Worm (Caenorhabditis elegans) whole organism, L4 larva: ENCODE data around the gene C52E2.2.

Source experiments
- F49E8.2 ChIP-seq: sonication (generic microtip); optimal IDR thresholded peaks from 2 replicates; lab custom pipeline; 2016; ENCODE audit warnings: missing compliant biosample characterization, mild to moderate bottlenecking, missing genetic modification characterization, borderline replicate concordance
- Y105C5A.15 ChIP-seq: fragments of 200-800 bp; sonication (Bioruptor generic); IDR thresholded peaks from 2 replicates; pipeline ENCODE4 v1.3.6; 2022; ENCODE audit warnings: missing genetic modification characterization, missing compliant biosample characterization
- Y48G9A.11 ChIP-seq: fragments of 200-800 bp; sonication (Bioruptor generic); IDR thresholded peaks from 2 replicates; pipeline ENCODE4 v1.3.6; 2022; ENCODE audit warnings: missing genetic modification reagents, missing genetic modification characterization, missing compliant biosample characterization
- Y5F2A.4 ChIP-seq: fragments of 200-800 bp; sonication (Bioruptor generic); optimal IDR thresholded peaks from 2 replicates; lab custom pipeline; 2018; ENCODE audit warnings: mild to moderate bottlenecking, missing genetic modification characterization, missing compliant biosample characterization
- attf-4 ChIP-seq: sonication (generic microtip); optimal IDR thresholded peaks from 3 replicates; lab custom pipeline; 2017; ENCODE audit warnings: missing biosample characterization, missing genetic modification characterization
- ceh-44 ChIP-seq: fragments of 200-800 bp; sonication (Bioruptor generic); IDR thresholded peaks from 2 replicates; pipeline ENCODE4 v1.3.6; 2022; ENCODE audit warnings: missing genetic modification reagents, missing genetic modification characterization, missing compliant biosample characterization
- daf-12 ChIP-seq: fragments of 150-350 bp; optimal IDR thresholded peaks from 2 replicates; lab custom pipeline; 2014; ENCODE audit warnings: missing biosample characterization, missing genetic modification reagents, missing genetic modification characterization
- daf-16 ChIP-seq, 3 experiments: sonication (generic microtip); optimal IDR thresholded peaks; 2 replicates each; lab custom pipeline; 2016 to 2017; ENCODE audit warnings: missing genetic modification characterization in 3 of 3, missing genetic modification reagents in 3 of 3, mild to moderate bottlenecking in 2 of 3, missing compliant biosample characterization in 2 of 3, missing biosample characterization in 1 of 3, moderate library complexity in 1 of 3
- hif-1 ChIP-seq, 2 experiments: sonication (generic microtip); optimal IDR thresholded peaks; 2 replicates each; lab custom pipeline; 2016 to 2017; ENCODE audit warnings: missing compliant biosample characterization in 2 of 2, missing genetic modification characterization in 2 of 2, missing genetic modification reagents in 2 of 2, missing genotype in 2 of 2, mild to moderate bottlenecking in 1 of 2
- lin-15B ChIP-seq: fragments of 150-350 bp; sonication (generic microtip); optimal IDR thresholded peaks from 3 replicates; lab custom pipeline; 2014; ENCODE audit warnings: missing biosample characterization, missing genetic modification characterization
- lin-38 ChIP-seq: fragments of 200-800 bp; sonication (Bioruptor generic); IDR thresholded peaks from 2 replicates; pipeline ENCODE4 v1.3.6; 2022; ENCODE audit warnings: missing genetic modification reagents, missing genetic modification characterization, missing compliant biosample characterization
- lin-39 ChIP-seq: fragments of 150-350 bp; optimal IDR thresholded peaks from 2 replicates; lab custom pipeline; 2014; ENCODE audit warnings: missing biosample characterization, missing genetic modification reagents, missing genetic modification characterization
- lir-3 ChIP-seq: sonication (generic microtip); optimal IDR thresholded peaks from 2 replicates; lab custom pipeline; 2016; ENCODE audit warnings: mild to moderate bottlenecking, missing genetic modification characterization, missing compliant biosample characterization
- lsy-2 ChIP-seq, 2 experiments: fragments of 150-350 bp in 1 of 2; sonication (generic microtip) in 1 of 2; optimal IDR thresholded peaks; 2 replicates each; lab custom pipeline; 2014 to 2017; ENCODE audit warnings: missing biosample characterization in 2 of 2, missing genetic modification characterization in 2 of 2
- mxl-2 ChIP-seq: fragments of 200-800 bp; sonication (Bioruptor generic); conservative IDR thresholded peaks from 2 replicates; pipeline ENCODE4 v1.3.6; 2022; ENCODE audit warnings: missing genetic modification reagents, missing genetic modification characterization, missing compliant biosample characterization
- nhr-10 ChIP-seq: fragments of 150-350 bp; optimal IDR thresholded peaks from 2 replicates; lab custom pipeline; 2014; ENCODE audit warnings: missing biosample characterization, missing genetic modification characterization
- nhr-111 ChIP-seq: fragments of 200-800 bp; sonication (Bioruptor generic); optimal IDR thresholded peaks from 2 replicates; lab custom pipeline; 2018; ENCODE audit warnings: mild to moderate bottlenecking, missing genetic modification characterization, missing compliant biosample characterization
- nhr-48 ChIP-seq: sonication (generic microtip); optimal IDR thresholded peaks from 2 replicates; lab custom pipeline; 2016; ENCODE audit warnings: mild to moderate bottlenecking, missing genetic modification characterization, missing compliant biosample characterization
- pqm-1 ChIP-seq: sonication (generic microtip); optimal IDR thresholded peaks from 2 replicates; lab custom pipeline; 2017; ENCODE audit warnings: missing biosample characterization, missing genetic modification characterization
- snpc-1.2 ChIP-seq: fragments of 200-800 bp; sonication (Bioruptor generic); IDR thresholded peaks from 2 replicates; pipeline ENCODE4 v1.3.6; 2022; ENCODE audit warnings: missing genetic modification reagents, missing genetic modification characterization, missing compliant biosample characterization
- spr-1 ChIP-seq: sonication (generic microtip); optimal IDR thresholded peaks from 2 replicates; lab custom pipeline; 2016; ENCODE audit warnings: mild to moderate bottlenecking, missing genetic modification characterization, missing compliant biosample characterization
- unc-39 ChIP-seq: sonication (generic microtip); optimal IDR thresholded peaks from 2 replicates; lab custom pipeline; 2017; ENCODE audit warnings: missing biosample characterization, missing genetic modification characterization
- unc-62 ChIP-seq, 3 experiments: fragments of 150-350 bp in 1 of 3; sonication (generic microtip); optimal IDR thresholded peaks in 2 of 3; peaks in 1 of 3; 1 replicate in 1 of 3; 2 replicates in 2 of 3; lab custom pipeline; 2014 to 2017; ENCODE audit warnings: missing biosample characterization in 3 of 3, missing genetic modification characterization in 3 of 3, missing genetic modification reagents in 3 of 3, missing genotype in 1 of 3
- zip-11 ChIP-seq: fragments of 200-800 bp; sonication (Bioruptor generic); IDR thresholded peaks from 2 replicates; pipeline ENCODE4 v1.3.6; 2022; ENCODE audit warnings: missing genetic modification characterization, missing compliant biosample characterization
- zip-2 ChIP-seq: fragments of 150-350 bp; optimal IDR thresholded peaks from 2 replicates; lab custom pipeline; 2014; ENCODE audit warnings: missing biosample characterization, missing genetic modification characterization
- ztf-7 ChIP-seq: fragments of 150-350 bp; optimal IDR thresholded peaks from 2 replicates; lab custom pipeline; 2014; ENCODE audit warnings: missing biosample characterization, missing genetic modification characterization

The C52E2.2 gene

DNA sequence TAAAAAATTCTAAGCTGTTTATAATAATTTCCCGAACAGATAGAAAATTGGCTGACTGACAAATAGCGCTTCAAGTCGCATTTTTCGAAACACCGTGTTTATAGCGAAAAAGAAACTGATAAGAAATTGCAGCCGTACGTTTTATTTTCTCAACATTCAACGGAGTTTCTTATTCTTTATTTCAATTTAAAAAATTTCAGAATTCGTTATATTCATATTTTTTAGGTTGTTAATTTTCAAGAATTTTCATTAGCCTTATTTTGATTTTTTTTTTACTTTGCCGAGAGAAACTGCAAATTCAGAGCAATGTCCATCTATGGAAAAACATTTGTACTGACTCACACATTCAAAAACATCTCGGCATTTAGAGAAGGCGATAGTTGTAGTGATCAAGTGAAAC, 45.3 kb downstream of the C52E2.2 start, which contains the start of gene C46F9.6:
Gene C46F9.6, plus strand, starts transcription at position 301 of the 400 bp plus-strand sequence.
- peak; percentile 8 for TF ChIP-seq pqm-1 (tag; lab: Kevin White, UChicago)
- peak in 1 of 2 experiments; percentile 30 for TF ChIP-seq unc-62 (GFP tag; optimal IDR thresholded peaks at IDR 0.05 in 1 of 2; lab: Kevin White, UChicago)
- TF ChIP-seq unc-62 (tag; optimal IDR thresholded peaks at IDR 0.05; lab: Kevin White, UChicago): no peak
- no peak for TF ChIP-seq daf-16 (GFP tag; optimal IDR thresholded peaks at IDR 0.05; lab: Kevin White, UChicago)
- TF ChIP-seq daf-16 (tag; optimal IDR thresholded peaks at IDR 0.05; lab: Kevin White, UChicago): peak; percentile 60
- TF ChIP-seq nhr-111: no peak
- no peak for TF ChIP-seq ztf-7 (tag; lab: Kevin White, UChicago)
- TF ChIP-seq lir-3: no peak

DNA sequence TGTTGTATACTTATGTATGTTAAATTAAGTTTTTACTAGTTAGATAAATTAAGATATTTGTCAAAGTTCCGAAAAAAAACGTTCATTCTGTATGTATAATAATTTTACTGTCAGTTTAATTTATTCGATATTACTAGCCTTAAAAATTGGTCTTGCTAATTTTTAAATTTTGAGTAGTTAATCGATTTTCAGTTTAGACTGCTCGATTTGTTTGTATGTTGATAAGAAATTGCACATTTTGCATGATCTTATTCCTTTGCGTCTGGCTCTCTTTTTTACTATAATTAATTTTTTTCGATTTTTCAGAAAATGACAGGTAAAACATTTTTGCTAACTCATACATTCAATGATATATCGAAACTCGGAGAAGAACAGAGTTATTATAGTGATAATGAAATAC, 47.3 kb downstream of the C52E2.2 start, which contains the start of gene math-24:
Gene math-24, plus strand, starts transcription at position 301 of the 400 bp plus-strand sequence.
- TF ChIP-seq F49E8.2 (tag; lab: Kevin White, UChicago): no peak
- no peak for TF ChIP-seq daf-12 (tag; lab: Kevin White, UChicago)
- TF ChIP-seq nhr-10: no peak
- TF ChIP-seq nhr-48: no peak
- no peak for TF ChIP-seq lin-39 (tag; lab: Kevin White, UChicago)
- TF ChIP-seq Y5F2A.4 (GFP tag; lab: Kevin White, UChicago): no peak
- no peak for TF ChIP-seq ceh-44 (GFP tag; lab: Robert Waterston, UW)
- TF ChIP-seq unc-39 (tag; lab: Kevin White, UChicago): no peak
- TF ChIP-seq lin-38 (GFP tag; lab: Robert Waterston, UW): no peak
- TF ChIP-seq lsy-2 (tag; optimal IDR thresholded peaks at IDR 0.05; lab: Kevin White, UChicago): no peak
- no peak for TF ChIP-seq attf-4 (tag; lab: Kevin White, UChicago)
- TF ChIP-seq mxl-2: no peak
- TF ChIP-seq zip-11 (GFP tag; lab: Robert Waterston, UW): no peak
- no peak for TF ChIP-seq snpc-1.2 (GFP tag; lab: Robert Waterston, UW)
- TF ChIP-seq Y48G9A.11 (GFP tag; lab: Robert Waterston, UW): no peak

DNA sequence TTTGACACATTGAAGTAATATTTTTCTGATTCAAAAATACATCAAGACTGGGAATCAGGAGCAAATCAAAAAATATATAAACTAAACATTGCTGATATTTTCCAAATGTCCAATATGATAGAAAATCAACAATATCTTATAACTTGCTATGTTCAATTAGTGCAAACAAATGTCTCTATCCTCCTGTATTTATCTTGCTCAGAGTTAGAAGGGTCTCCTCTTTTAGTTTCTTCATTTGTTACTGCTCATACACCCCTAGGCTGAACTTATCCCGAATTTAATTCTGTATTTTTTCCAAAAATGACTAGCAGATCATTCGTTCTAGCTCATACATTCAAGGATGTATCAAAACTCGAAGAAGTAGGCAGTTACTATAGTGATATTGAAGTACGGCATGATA, 49.4 kb downstream of the C52E2.2 start, which contains the start of gene math-23:
Gene math-23, plus strand, starts transcription at position 301 of the 400 bp plus-strand sequence.
- TF ChIP-seq Y105C5A.15 (GFP tag; lab: Robert Waterston, UW) (no peak), nhr-10 (no peak), spr-1 (tag; lab: Kevin White, UChicago) (no peak), zip-2 (no peak), lin-15B (tag; lab: Kevin White, UChicago) (no peak), hif-1 (tag; optimal IDR thresholded peaks at IDR 0.05; lab: Kevin White, UChicago) (no peak)
